Fruit fly (Drosophila melanogaster): ENCODE measurements around the gene CG31287.

CG31287 gene

dm6 chr3R:16234298-16234697 is 31.1 kb downstream of the CG31287 start:
- TF ChIP-seq CG6854 (GFP tag; optimal IDR thresholded peaks at IDR 0.05) (peak; percentile 21), CG1621 (tag; optimal IDR thresholded peaks at IDR 0.05) (peak; percentile 24), CG8319 (GFP tag; optimal IDR thresholded peaks at IDR 0.05) (peak; percentile 49), Ets21C (GFP tag; optimal IDR thresholded peaks at IDR 0.05) (no peak), Gug (GFP tag; IDR thresholded peaks at IDR 0.05) (no peak), Met (GFP tag; optimal IDR thresholded peaks at IDR 0.05) (no peak), cyc (GFP tag; optimal IDR thresholded peaks at IDR 0.05) (no peak)

DNA sequence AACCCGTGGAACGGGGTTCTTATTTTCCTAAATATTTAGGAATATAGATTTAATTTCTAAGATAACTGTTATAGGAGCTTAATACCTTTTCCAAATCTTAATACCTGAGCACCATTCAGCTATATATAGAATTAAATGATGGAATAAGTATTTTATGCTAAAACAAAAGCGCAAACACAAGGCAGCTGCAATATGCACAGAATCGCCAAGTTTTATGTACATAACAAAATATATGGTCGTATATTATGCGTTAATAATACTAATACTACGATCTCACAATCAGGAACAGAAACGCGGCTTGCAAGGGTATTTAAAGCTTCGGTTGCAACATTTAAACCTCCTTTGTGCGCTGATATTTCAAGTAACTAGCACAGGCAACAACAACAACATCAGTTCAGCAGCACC is 31.6 kb downstream of the CG31287 start:
- peak; percentile 92 for TF ChIP-seq esn (GFP tag; optimal IDR thresholded peaks at IDR 0.05)
- TF ChIP-seq CG8319 (GFP tag; optimal IDR thresholded peaks at IDR 0.05), result peak; percentile 55
- TF ChIP-seq spab (GFP tag; optimal IDR thresholded peaks at IDR 0.05), result peak; percentile 92
- TF ChIP-seq fkh (GFP tag; optimal IDR thresholded peaks at IDR 0.05), result no peak
- TF ChIP-seq ss (GFP tag; optimal IDR thresholded peaks at IDR 0.05), result peak; percentile 79 to 89
- peak; percentile 77 for TF ChIP-seq CG11902 (GFP tag; optimal IDR thresholded peaks at IDR 0.05)
- TF ChIP-seq Ets21C (GFP tag; optimal IDR thresholded peaks at IDR 0.05), result peak; percentile 72
- peak; percentile 87 for TF ChIP-seq CG10631 (GFP tag; optimal IDR thresholded peaks at IDR 0.05)
- TF ChIP-seq CG8632 (GFP tag; optimal IDR thresholded peaks at IDR 0.05), result peak; percentile 87
- no peak for TF ChIP-seq eg (GFP tag; IDR thresholded peaks at IDR 0.05)
- peak; percentile 36 for TF ChIP-seq CG7368 (GFP tag; optimal IDR thresholded peaks at IDR 0.05)
- peak; percentile 79 for TF ChIP-seq CG4318 (GFP tag; optimal IDR thresholded peaks at IDR 0.05)
- peak; percentile 97 for TF ChIP-seq Eip78C (GFP tag)
- TF ChIP-seq acj6 (GFP tag; optimal IDR thresholded peaks at IDR 0.05), result peak; percentile 74
- no peak for TF ChIP-seq Hr38 (GFP tag; optimal IDR thresholded peaks at IDR 0.05)
- no peak for TF ChIP-seq CG15336 (GFP tag; IDR thresholded peaks at IDR 0.05)
- peak; percentile 45 for TF ChIP-seq CG1621 (tag; optimal IDR thresholded peaks at IDR 0.05)
- peak; percentile 31 for TF ChIP-seq vri (GFP tag; optimal IDR thresholded peaks at IDR 0.05)
- no peak for TF ChIP-seq CG6854 (GFP tag; optimal IDR thresholded peaks at IDR 0.05)
- TF ChIP-seq dsx (GFP tag; optimal IDR thresholded peaks at IDR 0.05; ENCODE audit: poor library complexity, severe bottlenecking), result peak; percentile 72
- peak; percentile 89 for TF ChIP-seq CG6276 (GFP tag; optimal IDR thresholded peaks at IDR 0.05)
- TF ChIP-seq CG11294 (GFP tag; IDR thresholded peaks at IDR 0.05), result no peak
- TF ChIP-seq Hr4 (GFP tag; optimal IDR thresholded peaks at IDR 0.05), result peak; percentile 90
- TF ChIP-seq dac (GFP tag; optimal IDR thresholded peaks at IDR 0.05), result peak; percentile 71
- TF ChIP-seq CG32006 (GFP tag; optimal IDR thresholded peaks at IDR 0.05), result peak; percentile 95
- no peak for TF ChIP-seq CG6163 (GFP tag; IDR thresholded peaks at IDR 0.05)
- TF ChIP-seq salr (GFP tag; optimal IDR thresholded peaks at IDR 0.05), result peak; percentile 49 to 87
- peak; percentile 78 for TF ChIP-seq svp (GFP tag)
- TF ChIP-seq CG8119 (GFP tag; IDR thresholded peaks at IDR 0.05), result no peak
- peak; percentile 88 for TF ChIP-seq Smox (GFP tag; optimal IDR thresholded peaks at IDR 0.05)
- no peak for TF ChIP-seq Gug (GFP tag; IDR thresholded peaks at IDR 0.05)
- peak; percentile 88 for TF ChIP-seq lz (GFP tag; optimal IDR thresholded peaks at IDR 0.05)
- peak; percentile 28 for TF ChIP-seq Lpt (GFP tag; optimal IDR thresholded peaks at IDR 0.05)
- peak; percentile 74 for TF ChIP-seq net (GFP tag; optimal IDR thresholded peaks at IDR 0.05)
- TF ChIP-seq CG3919 (GFP tag; optimal IDR thresholded peaks at IDR 0.05), result peak; percentile 83
- peak; percentile 73 for TF ChIP-seq CG9139 (GFP tag; optimal IDR thresholded peaks at IDR 0.05)
- TF ChIP-seq Eip75B (GFP tag; optimal IDR thresholded peaks at IDR 0.05), result peak; percentile 90
- TF ChIP-seq CG31627 (GFP tag; optimal IDR thresholded peaks at IDR 0.05), result peak; percentile 81
- TF ChIP-seq cyc (GFP tag; optimal IDR thresholded peaks at IDR 0.05), result peak; percentile 83
- TF ChIP-seq Hr39 (GFP tag; optimal IDR thresholded peaks at IDR 0.05), result peak; percentile 78
- peak; percentile 87 for TF ChIP-seq Sox14 (GFP tag; optimal IDR thresholded peaks at IDR 0.05)
- TF ChIP-seq CG6792 (GFP tag; optimal IDR thresholded peaks at IDR 0.05), result peak; percentile 79
- TF ChIP-seq CG11762 (GFP tag; optimal IDR thresholded peaks at IDR 0.05; ENCODE audit: insufficient read depth), result peak; percentile 81
- TF ChIP-seq CG34406 (GFP tag; optimal IDR thresholded peaks at IDR 0.05), result peak; percentile 82
- peak; percentile 91 for TF ChIP-seq Met (GFP tag; optimal IDR thresholded peaks at IDR 0.05)
- TF ChIP-seq CG16779 (tag; optimal IDR thresholded peaks at IDR 0.05), result peak; percentile 63
- peak; percentile 86 for TF ChIP-seq Sox102F (GFP tag; optimal IDR thresholded peaks at IDR 0.05)
- TF ChIP-seq CG10669 (GFP tag; optimal IDR thresholded peaks at IDR 0.05), result peak; percentile 90
- peak; percentile 76 for TF ChIP-seq Sox15 (GFP tag; optimal IDR thresholded peaks at IDR 0.05)

Data from whole organism, prepupa.